Worm (Caenorhabditis elegans) whole organism, L2 larva: ENCODE results near the gene D1086.2.

Source experiments
- C34F6.9 ChIP-seq: fragments of 150-350 bp; optimal IDR thresholded peaks from 2 replicates; lab custom pipeline; 2014; ENCODE audit warnings: missing biosample characterization, missing genetic modification characterization
- F13H6.1 ChIP-seq: sonication (generic microtip); optimal IDR thresholded peaks from 2 replicates; lab custom pipeline; 2016; ENCODE audit warnings: missing genetic modification characterization, missing compliant biosample characterization
- ZK546.5 ChIP-seq: sonication (generic microtip); optimal IDR thresholded peaks from 2 replicates; lab custom pipeline; 2017; ENCODE audit warnings: missing biosample characterization, missing genetic modification characterization
- alr-1 ChIP-seq: fragments of 150-350 bp; optimal IDR thresholded peaks from 2 replicates; lab custom pipeline; 2014; ENCODE audit warnings: missing biosample characterization, missing genetic modification characterization
- aly-2 ChIP-seq: fragments of 150-350 bp; optimal IDR thresholded peaks from 2 replicates; lab custom pipeline; 2014; ENCODE audit warnings: missing biosample characterization, missing genetic modification characterization
- ama-1 ChIP-seq: fragments of 150-350 bp; optimal IDR thresholded peaks from 2 replicates; lab custom pipeline; 2018; ENCODE audit warnings: inconsistent platforms
- blmp-1 ChIP-seq: sonication (generic microtip); optimal IDR thresholded peaks from 2 replicates; lab custom pipeline; 2017; ENCODE audit warnings: missing genetic modification characterization, mild to moderate bottlenecking, missing compliant biosample characterization, antibody characterized with exemption, moderate library complexity; ENCODE audit not compliant: insufficient read depth
- ceh-16 ChIP-seq: fragments of 150-350 bp; optimal IDR thresholded peaks from 2 replicates; lab custom pipeline; 2014; ENCODE audit warnings: missing biosample characterization, missing genetic modification characterization
- ceh-82 ChIP-seq: fragments of 150-350 bp; optimal IDR thresholded peaks from 2 replicates; lab custom pipeline; 2014; ENCODE audit warnings: missing biosample characterization, missing genetic modification characterization
- crh-2 ChIP-seq: sonication (generic microtip); optimal IDR thresholded peaks from 2 replicates; lab custom pipeline; 2017; ENCODE audit warnings: missing biosample characterization, missing genetic modification characterization
- dmd-4 ChIP-seq: sonication (generic microtip); optimal IDR thresholded peaks from 2 replicates; lab custom pipeline; 2017; ENCODE audit warnings: missing biosample characterization, missing genetic modification characterization
- egl-27 ChIP-seq: sonication (generic microtip); optimal IDR thresholded peaks from 3 replicates; lab custom pipeline; 2017; ENCODE audit warnings: missing biosample characterization, missing genetic modification reagents, missing genetic modification characterization
- elt-1 ChIP-seq: fragments of 150-350 bp; optimal IDR thresholded peaks from 2 replicates; lab custom pipeline; 2014; ENCODE audit warnings: missing biosample characterization, missing genetic modification characterization
- gmeb-1 ChIP-seq: fragments of 150-350 bp; optimal IDR thresholded peaks from 2 replicates; lab custom pipeline; 2014; ENCODE audit warnings: missing biosample characterization, missing genetic modification characterization
- lin-11 ChIP-seq: fragments of 150-350 bp; sonication (generic microtip); optimal IDR thresholded peaks from 2 replicates; lab custom pipeline; 2014; ENCODE audit warnings: missing biosample characterization, missing genetic modification characterization, inconsistent platforms, mixed read lengths
- lsy-2 ChIP-seq, 2 experiments: fragments of 150-350 bp in 1 of 2; sonication (generic microtip) in 1 of 2; optimal IDR thresholded peaks; 2 replicates each; lab custom pipeline; 2014 to 2017; ENCODE audit warnings: missing biosample characterization in 2 of 2, missing genetic modification characterization in 2 of 2
- mab-5 ChIP-seq: fragments of 150-350 bp; optimal IDR thresholded peaks from 2 replicates; lab custom pipeline; 2014; ENCODE audit warnings: missing biosample characterization, missing genetic modification characterization
- mbf-1 ChIP-seq: sonication (generic microtip); optimal IDR thresholded peaks from 2 replicates; lab custom pipeline; 2017; ENCODE audit warnings: missing biosample characterization, missing genetic modification characterization
- mdl-1 ChIP-seq, 2 experiments: fragments of 150-350 bp in 1 of 2; sonication (generic microtip) in 1 of 2; optimal IDR thresholded peaks; 2 replicates each; lab custom pipeline; 2017; ENCODE audit warnings: missing biosample characterization in 2 of 2, missing genetic modification characterization in 2 of 2
- nhr-10 ChIP-seq: sonication (generic microtip); optimal IDR thresholded peaks from 2 replicates; lab custom pipeline; 2017; ENCODE audit warnings: missing biosample characterization, missing genetic modification characterization
- nhr-12 ChIP-seq: fragments of 150-350 bp; optimal IDR thresholded peaks from 2 replicates; lab custom pipeline; 2014; ENCODE audit warnings: missing biosample characterization, missing genetic modification characterization
- nhr-129 ChIP-seq: fragments of 150-350 bp; optimal IDR thresholded peaks from 2 replicates; lab custom pipeline; 2014; ENCODE audit warnings: missing biosample characterization, missing genetic modification characterization
- nhr-21 ChIP-seq: fragments of 150-350 bp; optimal IDR thresholded peaks from 2 replicates; lab custom pipeline; 2014; ENCODE audit warnings: missing biosample characterization, missing genetic modification characterization
- nhr-23 ChIP-seq: fragments of 150-350 bp; optimal IDR thresholded peaks from 2 replicates; lab custom pipeline; 2014; ENCODE audit warnings: missing biosample characterization, missing genetic modification reagents, missing genetic modification characterization
- nhr-25 ChIP-seq: fragments of 150-350 bp; sonication (generic microtip); optimal IDR thresholded peaks from 3 replicates; lab custom pipeline; 2014; ENCODE audit warnings: missing biosample characterization, missing genetic modification characterization
- nhr-6 ChIP-seq: fragments of 150-350 bp; optimal IDR thresholded peaks from 2 replicates; lab custom pipeline; 2014; ENCODE audit warnings: missing biosample characterization, missing genetic modification characterization
- peb-1 ChIP-seq: fragments of 150-350 bp; optimal IDR thresholded peaks from 2 replicates; lab custom pipeline; 2014; ENCODE audit warnings: missing biosample characterization, missing genetic modification characterization
- skn-1 ChIP-seq: sonication (generic microtip); optimal IDR thresholded peaks from 2 replicates; lab custom pipeline; 2017; ENCODE audit warnings: missing biosample characterization, missing genetic modification characterization
- sma-9 ChIP-seq, 2 experiments: fragments of 150-350 bp in 1 of 2; sonication (generic microtip) in 1 of 2; optimal IDR thresholded peaks; 2 replicates each; lab custom pipeline; 2014 to 2016; ENCODE audit warnings: missing genetic modification characterization in 2 of 2, mild to moderate bottlenecking in 1 of 2, missing biosample characterization in 1 of 2, missing compliant biosample characterization in 1 of 2, missing genetic modification reagents in 1 of 2, moderate library complexity in 1 of 2
- snpc-4 ChIP-seq: fragments of 150-350 bp; optimal IDR thresholded peaks from 2 replicates; lab custom pipeline; 2014; ENCODE audit warnings: missing biosample characterization, missing genetic modification characterization
- unc-39 ChIP-seq: fragments of 150-350 bp; optimal IDR thresholded peaks from 2 replicates; lab custom pipeline; 2014; ENCODE audit warnings: missing biosample characterization, missing genetic modification characterization
- unc-55 ChIP-seq: fragments of 150-350 bp; sonication (generic microtip); optimal IDR thresholded peaks from 3 replicates; lab custom pipeline; 2014; ENCODE audit warnings: missing biosample characterization, missing genetic modification reagents, missing genetic modification characterization
- unc-62 ChIP-seq: fragments of 150-350 bp; optimal IDR thresholded peaks from 2 replicates; lab custom pipeline; 2014; ENCODE audit warnings: missing biosample characterization, missing genetic modification reagents, missing genetic modification characterization
- ztf-1 ChIP-seq: fragments of 200-800 bp; sonication (Bioruptor generic); conservative IDR thresholded peaks from 2 replicates; pipeline ENCODE4 v1.3.6; 2022; ENCODE audit warnings: missing genetic modification characterization, missing compliant biosample characterization
- ztf-11 ChIP-seq: sonication (generic microtip); optimal IDR thresholded peaks from 2 replicates; lab custom pipeline; 2017; ENCODE audit warnings: missing biosample characterization, missing genetic modification characterization
- ztf-4 ChIP-seq: fragments of 150-350 bp; optimal IDR thresholded peaks from 2 replicates; lab custom pipeline; 2014; ENCODE audit warnings: missing biosample characterization, missing genetic modification characterization

Gene D1086.2

DNA sequence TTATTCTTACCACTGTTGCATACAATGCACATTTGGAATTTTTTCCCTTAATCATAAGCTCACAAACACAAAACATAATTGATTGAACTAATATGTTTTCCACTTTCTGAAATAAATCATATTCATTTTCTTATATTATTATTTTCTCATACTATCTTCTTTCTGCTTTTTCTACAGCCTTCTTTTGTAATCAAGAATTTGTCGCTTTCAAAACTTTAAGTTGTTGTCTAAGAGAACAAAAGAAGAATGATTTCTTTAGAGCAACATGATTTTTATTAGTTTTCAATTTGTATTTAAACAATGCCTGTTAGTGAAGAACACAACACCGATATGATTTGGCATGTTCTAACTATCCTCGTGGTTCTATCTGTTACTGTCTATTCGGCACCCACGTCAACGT is 14.5 kb downstream of the D1086.2 start, which contains the start of gene D1086.7:
Gene D1086.7, plus strand, starts transcription at position 301 of the 400 bp plus-strand sequence.
- TF ChIP-seq mbf-1 (tag; lab: Kevin White, UChicago) (no peak), alr-1 (tag; lab: Kevin White, UChicago) (no peak), lin-11 (tag; lab: Kevin White, UChicago) (no peak), skn-1 (no peak), lsy-2 (tag; optimal IDR thresholded peaks at IDR 0.05; lab: Kevin White, UChicago) (no peak), ceh-82 (no peak)

DNA sequence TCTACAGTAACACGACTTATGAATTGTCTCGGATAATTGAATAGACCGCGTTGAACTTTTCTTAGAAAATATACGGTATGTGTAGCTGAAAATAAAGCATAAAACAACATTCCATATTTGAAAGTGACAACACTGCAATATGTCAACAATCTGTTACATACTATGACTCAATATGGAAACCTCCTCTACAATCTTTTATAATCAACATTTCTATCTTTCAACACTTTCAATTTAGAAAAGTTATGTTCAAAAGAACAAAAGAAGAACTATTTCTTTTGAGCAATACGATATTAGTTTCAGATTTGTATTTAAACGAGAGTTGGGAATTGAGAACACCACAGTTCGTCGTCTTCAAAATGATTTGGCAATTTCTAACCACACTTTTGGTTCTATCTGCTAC is 16.0 kb downstream of the D1086.2 start, which contains the start of gene D1086.10:
Gene D1086.10, plus strand, starts transcription at position 301 of the 400 bp plus-strand sequence.
- TF ChIP-seq nhr-10 (tag; lab: Kevin White, UChicago): no peak
- no peak for TF ChIP-seq ceh-16
- no peak for TF ChIP-seq ztf-11 (tag; lab: Kevin White, UChicago)
- no peak for TF ChIP-seq unc-55
- no peak for TF ChIP-seq nhr-25 (tag; lab: Kevin White, UChicago)
- TF ChIP-seq ztf-1: no peak
- TF ChIP-seq egl-27: no peak
- no peak for TF ChIP-seq nhr-129 (tag; lab: Kevin White, UChicago)
- TF ChIP-seq peb-1: no peak
- TF ChIP-seq unc-62 (GFP tag; lab: Kevin White, UChicago): no peak
- no peak for TF ChIP-seq mab-5 (tag; lab: Kevin White, UChicago)
- no peak for TF ChIP-seq ceh-82
- TF ChIP-seq sma-9 (GFP tag; optimal IDR thresholded peaks at IDR 0.05; lab: Kevin White, UChicago): no peak
- TF ChIP-seq sma-9 (tag; optimal IDR thresholded peaks at IDR 0.05; lab: Kevin White, UChicago): no peak

DNA sequence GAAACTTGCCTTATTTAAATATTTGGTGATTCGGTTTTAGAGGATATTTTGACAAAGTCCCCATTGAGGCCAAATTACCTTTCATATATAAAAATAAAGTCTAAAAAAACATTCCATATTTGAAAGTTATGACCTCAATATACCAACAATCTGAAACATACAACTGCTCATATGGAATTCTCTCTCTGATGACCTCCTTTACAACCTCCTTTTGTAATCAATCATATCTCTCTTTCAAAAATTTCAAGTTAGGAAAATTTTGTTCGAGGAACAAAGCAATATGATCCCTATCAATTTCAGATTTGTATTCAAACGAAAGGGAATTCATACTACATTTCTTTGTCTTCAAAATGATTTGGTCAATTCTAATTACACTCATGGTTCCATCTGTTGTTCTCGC is 19.0 kb downstream of the D1086.2 start, which contains the start of gene D1086.6:
Gene D1086.6, plus strand, starts transcription at position 301 of the 400 bp plus-strand sequence.
- TF ChIP-seq nhr-6 (tag; lab: Kevin White, UChicago): no peak
- no peak for TF ChIP-seq ZK546.5 (tag; lab: Kevin White, UChicago)

DNA sequence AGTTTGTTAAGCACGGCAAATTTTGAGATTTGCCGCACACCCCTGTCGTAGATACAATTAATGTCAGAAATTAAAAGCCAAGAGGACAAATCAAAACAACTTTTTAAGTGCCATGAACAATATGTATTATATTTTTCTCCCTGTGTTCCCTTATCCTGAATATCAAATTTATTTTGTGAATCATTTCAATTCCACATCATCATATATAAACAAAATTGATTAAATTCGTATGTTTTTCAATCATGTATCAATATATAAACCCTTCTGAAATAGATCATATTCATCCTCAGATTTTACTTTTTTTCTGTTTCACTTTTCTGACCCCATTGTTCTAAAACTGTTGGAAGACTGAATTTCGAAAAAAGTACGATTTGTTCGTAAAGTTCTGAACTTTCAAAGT is 24.3 kb downstream of the D1086.2 start, which contains the start of gene D1086.11:
Gene D1086.11, plus strand, starts transcription at position 301 of the 400 bp plus-strand sequence.
- TF ChIP-seq peb-1: no peak
- TF ChIP-seq aly-2 (tag; lab: Kevin White, UChicago): no peak
- TF ChIP-seq snpc-4 (tag; lab: Kevin White, UChicago): no peak
- TF ChIP-seq dmd-4 (tag; lab: Kevin White, UChicago): no peak
- no peak for TF ChIP-seq ceh-82
- no peak for TF ChIP-seq nhr-10 (tag; lab: Kevin White, UChicago)
- TF ChIP-seq nhr-12 (tag; lab: Kevin White, UChicago): no peak
- TF ChIP-seq nhr-23 (tag; lab: Kevin White, UChicago): no peak
- TF ChIP-seq ZK546.5 (tag; lab: Kevin White, UChicago): no peak
- no peak for TF ChIP-seq blmp-1
- no peak for TF ChIP-seq mdl-1 (tag; optimal IDR thresholded peaks at IDR 0.05; lab: Kevin White, UChicago)
- no peak for TF ChIP-seq ztf-1
- no peak for TF ChIP-seq nhr-6 (tag; lab: Kevin White, UChicago)
- TF ChIP-seq elt-1 (tag; lab: Kevin White, UChicago): no peak
- TF ChIP-seq unc-62 (GFP tag; lab: Kevin White, UChicago): no peak

DNA sequence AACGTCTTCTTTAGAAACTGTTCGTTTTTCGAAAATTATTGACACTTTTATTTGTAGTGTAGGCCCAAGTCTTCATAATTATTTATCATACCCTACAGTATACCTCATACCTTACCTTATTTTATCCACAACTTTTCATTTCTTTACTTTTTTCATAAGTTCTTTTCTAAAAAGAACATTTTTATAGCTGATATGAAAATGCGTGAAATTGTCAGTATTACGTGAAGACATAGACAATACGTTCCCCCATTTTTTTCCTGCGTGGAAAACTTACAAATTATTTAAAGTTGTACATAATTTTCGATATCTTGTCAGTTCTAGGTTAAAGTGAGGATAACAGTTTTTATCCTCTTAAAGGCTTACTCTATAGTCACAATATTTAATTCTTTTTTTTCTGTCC is 28.6 kb downstream of the D1086.2 start:
- TF ChIP-seq unc-39 (tag; lab: Kevin White, UChicago): no peak
- no peak for TF ChIP-seq C34F6.9 (tag; lab: Kevin White, UChicago)
- TF ChIP-seq nhr-10 (tag; lab: Kevin White, UChicago): no peak
- TF ChIP-seq ztf-4 (tag; lab: Kevin White, UChicago): no peak
- no peak for TF ChIP-seq nhr-129 (tag; lab: Kevin White, UChicago)
- no peak for TF ChIP-seq gmeb-1 (tag; lab: Kevin White, UChicago)
- TF ChIP-seq ceh-82: no peak
- no peak for TF ChIP-seq elt-1 (tag; lab: Kevin White, UChicago)
- TF ChIP-seq skn-1: no peak
- TF ChIP-seq crh-2 (tag; lab: Kevin White, UChicago): no peak
- no peak for TF ChIP-seq snpc-4 (tag; lab: Kevin White, UChicago)
- TF ChIP-seq nhr-21 (tag; lab: Kevin White, UChicago): no peak
- no peak for TF ChIP-seq F13H6.1 (tag; lab: Kevin White, UChicago)
- TF ChIP-seq ama-1 (lab: Kevin White, UChicago): no peak
- TF ChIP-seq mab-5 (tag; lab: Kevin White, UChicago): no peak
